Worm (Caenorhabditis elegans): ENCODE results near the gene Y54G2A.44.
A peak's percentile ranks its signal among the peaks of the same experiment; 100 is the strongest.

The Y54G2A.44 gene

ce11 chrIV:2799389-2799788 is 2.3 kb upstream of the Y54G2A.44 start, which contains the start of gene Y54G2A.10:
TSS of gene Y54G2A.10 (plus strand) at chrIV:2799689.
- TF ChIP-seq snu-23 (GFP tag; optimal IDR thresholded peaks at IDR 0.05) (peak; percentile 4), dsc-1 (tag; optimal IDR thresholded peaks at IDR 0.05) (no peak)

- TF ChIP-seq efl-1 (optimal IDR thresholded peaks at IDR 0.05) (no peak), efl-1 (GFP tag; optimal IDR thresholded peaks at IDR 0.05 in 1 of 2) (peak in 1 of 2 experiments; percentile 41), snpc-4 (tag; optimal IDR thresholded peaks at IDR 0.05) (no peak), mep-1 (tag; optimal IDR thresholded peaks at IDR 0.05) (no peak)
Observed at ce11 chrIV:2799890-2800289, 1.8 kb upstream of the Y54G2A.44 start.

- TF ChIP-seq nhr-71 (tag; optimal IDR thresholded peaks at IDR 0.05) = peak; percentile 6
- TF ChIP-seq efl-1 (optimal IDR thresholded peaks at IDR 0.05) = peak in 1 of 2 experiments; percentile 48
- TF ChIP-seq efl-1 (GFP tag; optimal IDR thresholded peaks at IDR 0.05 in 1 of 2) = peak in 1 of 2 experiments; percentile 3
- peak; percentile 9 for TF ChIP-seq rnt-1 (tag; optimal IDR thresholded peaks at IDR 0.05)
- no peak for TF ChIP-seq mep-1 (tag; optimal IDR thresholded peaks at IDR 0.05)
- TF ChIP-seq unc-86 (tag; optimal IDR thresholded peaks at IDR 0.05) = no peak
- no peak for TF ChIP-seq egl-27 (tag; optimal IDR thresholded peaks at IDR 0.05)
- no peak for TF ChIP-seq ceh-63 (GFP tag; optimal IDR thresholded peaks at IDR 0.05)
- no peak for TF ChIP-seq nhr-19 (GFP tag; conservative IDR thresholded peaks at IDR 0.05)
- no peak for TF ChIP-seq fkh-4 (tag; optimal IDR thresholded peaks at IDR 0.05; ENCODE audit: borderline replicate concordance)
- TF ChIP-seq hpl-2 (GFP tag; optimal IDR thresholded peaks at IDR 0.05) = peak; percentile 4
Observed at ce11 chrIV:2801004-2801403, 654 bp upstream of the Y54G2A.44 start.

- no peak for TF ChIP-seq nhr-90 (tag; optimal IDR thresholded peaks at IDR 0.05; ENCODE audit: poor library complexity)
- TF ChIP-seq elt-2 (tag; optimal IDR thresholded peaks at IDR 0.05) = no peak
- no peak for TF ChIP-seq efl-1 (optimal IDR thresholded peaks at IDR 0.05)
- TF ChIP-seq efl-1 (GFP tag; optimal IDR thresholded peaks at IDR 0.05 in 1 of 2) = peak in 1 of 2 experiments; percentile 85
Observed at ce11 chrIV:2802193-2802592, 535 bp downstream of the Y54G2A.44 start.

- TF ChIP-seq nhr-19 (GFP tag; conservative IDR thresholded peaks at IDR 0.05) (no peak), unc-130 (tag; optimal IDR thresholded peaks at IDR 0.05) (no peak), dpl-1 (GFP tag; optimal IDR thresholded peaks at IDR 0.05) (no peak), C34B4.2 (tag; optimal IDR thresholded peaks at IDR 0.05) (no peak), elt-3 (tag; optimal IDR thresholded peaks at IDR 0.05) (no peak), lin-14 (GFP tag; optimal IDR thresholded peaks at IDR 0.05) (no peak), lsy-2 (tag; optimal IDR thresholded peaks at IDR 0.05) (no peak), nhr-76 (tag; optimal IDR thresholded peaks at IDR 0.05) (no peak), hlh-4 (tag; optimal IDR thresholded peaks at IDR 0.05) (no peak), efl-1 (optimal IDR thresholded peaks at IDR 0.05) (no peak), efl-1 (GFP tag; optimal IDR thresholded peaks at IDR 0.05 in 1 of 2) (no peak), ceh-8 (GFP tag; optimal IDR thresholded peaks at IDR 0.05) (no peak), hpl-2 (GFP tag; optimal IDR thresholded peaks at IDR 0.05) (no peak), nhr-77 (tag; optimal IDR thresholded peaks at IDR 0.05) (no peak)
Observed at ce11 chrIV:2803652-2804051, 2.0 kb downstream of the Y54G2A.44 start, which contains the start of gene Y54G2A.32. TSS of gene Y54G2A.32 (plus strand) at chrIV:2803952.

- TF ChIP-seq nhr-71 (tag; optimal IDR thresholded peaks at IDR 0.05) (peak; percentile 61), ceh-88 (GFP tag; IDR thresholded peaks at IDR 0.05) (no peak), C16A3.4 (tag; optimal IDR thresholded peaks at IDR 0.05) (peak; percentile 14), unc-30 (tag; optimal IDR thresholded peaks at IDR 0.05) (no peak), ceh-82 (tag; optimal IDR thresholded peaks at IDR 0.05) (peak in 1 of 3 experiments; percentile 6), pax-3 (tag; optimal IDR thresholded peaks at IDR 0.05) (no peak), dpl-1 (GFP tag; optimal IDR thresholded peaks at IDR 0.05) (peak in 1 of 3 experiments; percentile 5), egl-13 (tag; optimal IDR thresholded peaks at IDR 0.05) (peak; percentile 18), pqm-1 (tag; optimal IDR thresholded peaks at IDR 0.05) (peak; percentile 40), Y116A8C.19 (tag; optimal IDR thresholded peaks at IDR 0.05; ENCODE audit: borderline replicate concordance) (no peak), hpl-2 (GFP tag; optimal IDR thresholded peaks at IDR 0.05) (peak; percentile 1), irx-1 (tag; optimal IDR thresholded peaks at IDR 0.05) (no peak), mab-9 (GFP tag; IDR thresholded peaks at IDR 0.05) (no peak), mdl-1 (tag; optimal IDR thresholded peaks at IDR 0.05) (peak in 1 of 2 experiments; percentile 28), isw-1 (GFP tag; IDR thresholded peaks at IDR 0.05) (no peak), nhr-77 (tag; optimal IDR thresholded peaks at IDR 0.05) (peak; percentile 5), lin-13 (GFP tag; optimal IDR thresholded peaks at IDR 0.05) (no peak), lin-14 (GFP tag; optimal IDR thresholded peaks at IDR 0.05) (no peak), mef-2 (tag; optimal IDR thresholded peaks at IDR 0.05) (no peak), snpc-4 (tag; optimal IDR thresholded peaks at IDR 0.05) (no peak), ztf-11 (tag; optimal IDR thresholded peaks at IDR 0.05) (no peak)
Observed at ce11 chrIV:2805525-2805924, 3.9 kb downstream of the Y54G2A.44 start, which contains the start of gene Y54G2A.45. TSS of gene Y54G2A.45 (plus strand) at chrIV:2805857.
